Worm (Caenorhabditis elegans) whole organism, L1 larva: ENCODE measurements around the gene dpy-19.

ENCODE experiments used
- C04F5.9 ChIP-seq: sonication (generic microtip); optimal IDR thresholded peaks from 2 replicates; lab custom pipeline; 2016; ENCODE audit warnings: missing genetic modification characterization, missing compliant biosample characterization
- C16A3.4 ChIP-seq: fragments of 150-350 bp; optimal IDR thresholded peaks from 2 replicates; lab custom pipeline; 2014; ENCODE audit warnings: missing biosample characterization, missing genetic modification characterization
- F16B12.6 ChIP-seq: fragments of 150-350 bp; optimal IDR thresholded peaks from 2 replicates; lab custom pipeline; 2014; ENCODE audit warnings: missing biosample characterization, missing genetic modification characterization
- Y116A8C.19 ChIP-seq: sonication (generic microtip); optimal IDR thresholded peaks from 2 replicates; lab custom pipeline; 2016; ENCODE audit warnings: missing compliant biosample characterization, missing genetic modification characterization, borderline replicate concordance
- alr-1 ChIP-seq: fragments of 200-800 bp; sonication (Bioruptor generic); optimal IDR thresholded peaks from 2 replicates; lab custom pipeline; 2018; ENCODE audit warnings: borderline replicate concordance, mild to moderate bottlenecking, missing genetic modification characterization, missing compliant biosample characterization
- blmp-1 ChIP-seq: fragments of 150-350 bp; optimal IDR thresholded peaks from 2 replicates; lab custom pipeline; 2014; ENCODE audit warnings: missing biosample characterization, missing genetic modification characterization
- ceh-8 ChIP-seq: fragments of 200-800 bp; sonication (Bioruptor generic); optimal IDR thresholded peaks from 2 replicates; lab custom pipeline; 2018; ENCODE audit warnings: mild to moderate bottlenecking, missing genetic modification characterization, moderate library complexity, missing compliant biosample characterization
- ceh-82 ChIP-seq, 3 experiments: fragments of 150-350 bp in 1 of 3; sonication (generic microtip) in 2 of 3; optimal IDR thresholded peaks; 2 replicates each; lab custom pipeline; 2014 to 2017; ENCODE audit warnings: missing biosample characterization in 3 of 3, missing genetic modification characterization in 3 of 3
- dpl-1 ChIP-seq, 3 experiments: fragments of 150-350 bp in 2 of 3; sonication (generic microtip) in 1 of 3; optimal IDR thresholded peaks; 2 replicates each; lab custom pipeline; 2014 to 2017; ENCODE audit warnings: missing biosample characterization in 3 of 3, missing genetic modification characterization in 3 of 3, missing genetic modification reagents in 3 of 3
- efl-1 ChIP-seq, 4 experiments: fragments of 150-350 bp; optimal IDR thresholded peaks in 3 of 4; peaks in 1 of 4; 1 replicate in 1 of 4; 2 replicates in 3 of 4; lab custom pipeline; 2014; ENCODE audit warnings: missing biosample characterization in 2 of 4, missing genetic modification characterization in 2 of 4, missing genetic modification reagents in 2 of 4
- elt-2 ChIP-seq: sonication (generic microtip); optimal IDR thresholded peaks from 2 replicates; lab custom pipeline; 2016; ENCODE audit warnings: missing genetic modification characterization, mild to moderate bottlenecking, inconsistent platforms, missing compliant biosample characterization, missing genetic modification reagents
- fos-1 ChIP-seq: fragments of 150-350 bp; optimal IDR thresholded peaks from 2 replicates; lab custom pipeline; 2014; ENCODE audit warnings: missing biosample characterization, missing genetic modification characterization
- hlh-4 ChIP-seq: sonication (generic microtip); optimal IDR thresholded peaks from 2 replicates; lab custom pipeline; 2016; ENCODE audit warnings: mild to moderate bottlenecking, missing genetic modification characterization, missing compliant biosample characterization
- irx-1 ChIP-seq: sonication (generic microtip); optimal IDR thresholded peaks from 2 replicates; lab custom pipeline; 2016; ENCODE audit warnings: missing genetic modification characterization, missing compliant biosample characterization
- isw-1 ChIP-seq: fragments of 200-800 bp; sonication (Bioruptor generic); IDR thresholded peaks from 2 replicates; pipeline ENCODE4 v1.3.6; 2022; ENCODE audit warnings: missing genetic modification characterization, missing compliant biosample characterization
- lin-15B ChIP-seq: fragments of 150-350 bp; sonication (generic microtip); optimal IDR thresholded peaks from 3 replicates; lab custom pipeline; 2014; ENCODE audit warnings: missing biosample characterization, missing genetic modification characterization
- lin-35 ChIP-seq, 2 experiments: fragments of 150-350 bp; optimal IDR thresholded peaks; 2 replicates each; lab custom pipeline; 2014; ENCODE audit warnings: missing biosample characterization in 2 of 2, missing genetic modification characterization in 2 of 2, missing genetic modification reagents in 2 of 2
- lin-39 ChIP-seq: fragments of 150-350 bp; optimal IDR thresholded peaks from 2 replicates; lab custom pipeline; 2014; ENCODE audit warnings: missing biosample characterization, missing genetic modification reagents, missing genetic modification characterization
- lir-3 ChIP-seq: sonication (generic microtip); optimal IDR thresholded peaks from 2 replicates; lab custom pipeline; 2016; ENCODE audit warnings: mild to moderate bottlenecking, missing genetic modification characterization, moderate library complexity, missing compliant biosample characterization; ENCODE audit not compliant: poor library complexity
- lsy-2 ChIP-seq, 2 experiments: fragments of 150-350 bp; optimal IDR thresholded peaks; 2 replicates each; lab custom pipeline; 2014; ENCODE audit warnings: missing biosample characterization in 2 of 2, missing genetic modification characterization in 2 of 2
- nhr-237 ChIP-seq: fragments of 150-350 bp; optimal IDR thresholded peaks from 2 replicates; lab custom pipeline; 2014; ENCODE audit warnings: missing biosample characterization, missing genetic modification characterization
- nhr-47 ChIP-seq: sonication (generic microtip); optimal IDR thresholded peaks from 2 replicates; lab custom pipeline; 2016; ENCODE audit warnings: mild to moderate bottlenecking, missing genetic modification characterization, moderate library complexity, missing compliant biosample characterization
- nhr-71 ChIP-seq: sonication (generic microtip); optimal IDR thresholded peaks from 2 replicates; lab custom pipeline; 2016; ENCODE audit warnings: mild to moderate bottlenecking, missing genetic modification characterization, moderate library complexity, missing compliant biosample characterization
- nhr-77 ChIP-seq: fragments of 150-350 bp; optimal IDR thresholded peaks from 2 replicates; lab custom pipeline; 2014; ENCODE audit warnings: missing biosample characterization, missing genetic modification characterization
- pax-3 ChIP-seq: fragments of 200-800 bp; sonication (Bioruptor generic); optimal IDR thresholded peaks from 2 replicates; lab custom pipeline; 2018; ENCODE audit warnings: mild to moderate bottlenecking, missing genetic modification characterization, moderate library complexity, missing compliant biosample characterization
- pqm-1 ChIP-seq: sonication (generic microtip); optimal IDR thresholded peaks from 3 replicates; lab custom pipeline; 2017; ENCODE audit warnings: missing biosample characterization, missing genetic modification characterization
- rnt-1 ChIP-seq: sonication (generic microtip); optimal IDR thresholded peaks from 2 replicates; lab custom pipeline; 2016; ENCODE audit warnings: mild to moderate bottlenecking, missing genetic modification characterization, moderate library complexity, missing compliant biosample characterization
- skn-1 ChIP-seq: fragments of 150-350 bp; optimal IDR thresholded peaks from 2 replicates; lab custom pipeline; 2014; ENCODE audit warnings: missing biosample characterization, missing genetic modification characterization
- snu-23 ChIP-seq: sonication (generic microtip); optimal IDR thresholded peaks from 2 replicates; lab custom pipeline; 2016; ENCODE audit warnings: missing genetic modification characterization, missing compliant biosample characterization
- tlp-1 ChIP-seq: fragments of 150-350 bp; optimal IDR thresholded peaks from 2 replicates; lab custom pipeline; 2014; ENCODE audit warnings: missing biosample characterization, missing genetic modification characterization
- unc-130 ChIP-seq: fragments of 150-350 bp; optimal IDR thresholded peaks from 2 replicates; lab custom pipeline; 2017; ENCODE audit warnings: missing biosample characterization, missing genetic modification characterization, inconsistent platforms
- vab-15 ChIP-seq: sonication (generic microtip); optimal IDR thresholded peaks from 2 replicates; lab custom pipeline; 2017; ENCODE audit warnings: missing genotype, mild to moderate bottlenecking, missing genetic modification characterization, missing compliant biosample characterization
- xbp-1 ChIP-seq: sonication (generic microtip); optimal IDR thresholded peaks from 2 replicates; lab custom pipeline; 2016; ENCODE audit warnings: missing genetic modification characterization, missing compliant biosample characterization
- ztf-4 ChIP-seq: fragments of 150-350 bp; optimal IDR thresholded peaks from 2 replicates; lab custom pipeline; 2014; ENCODE audit warnings: missing biosample characterization, missing genetic modification characterization

The dpy-19 gene

DNA sequence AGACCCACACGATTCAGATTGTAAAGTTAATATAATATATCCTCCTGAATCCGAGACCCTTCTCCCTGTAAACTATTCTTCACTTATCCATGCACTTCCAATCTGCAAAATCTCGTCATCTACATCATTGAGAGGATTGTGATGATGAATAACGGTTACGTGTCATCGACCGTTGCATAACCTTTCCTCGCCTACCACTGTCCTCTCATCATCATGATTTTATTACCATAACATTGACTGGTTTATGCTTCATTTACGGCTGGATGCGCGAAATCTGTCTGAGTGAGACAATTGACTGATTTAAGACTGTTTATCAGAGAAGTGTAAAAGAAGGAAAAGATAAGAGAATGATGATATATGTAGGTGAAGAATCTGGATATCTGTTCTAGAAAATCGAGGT lies 47.0 kb downstream of the dpy-19 start:
- TF ChIP-seq lin-39 (tag; lab: Kevin White, UChicago) (no peak), pqm-1 (tag; lab: Kevin White, UChicago) (no peak), C04F5.9 (tag; lab: Kevin White, UChicago) (no peak), tlp-1 (tag; lab: Kevin White, UChicago) (no peak), fos-1 (tag; lab: Kevin White, UChicago) (no peak), ceh-8 (GFP tag; lab: Kevin White, UChicago) (no peak), rnt-1 (tag; lab: Kevin White, UChicago) (no peak), hlh-4 (tag; lab: Kevin White, UChicago) (no peak), alr-1 (tag; lab: Kevin White, UChicago) (no peak), pax-3 (tag; lab: Kevin White, UChicago) (no peak), elt-2 (tag; lab: Kevin White, UChicago) (no peak), lir-3 (tag; lab: Kevin White, UChicago) (no peak), nhr-237 (tag; lab: Kevin White, UChicago) (no peak), unc-130 (no peak), isw-1 (GFP tag; lab: Robert Waterston, UW) (no peak), nhr-77 (tag; lab: Kevin White, UChicago) (no peak), irx-1 (tag; lab: Kevin White, UChicago) (no peak), vab-15 (tag; lab: Kevin White, UChicago) (no peak)

DNA sequence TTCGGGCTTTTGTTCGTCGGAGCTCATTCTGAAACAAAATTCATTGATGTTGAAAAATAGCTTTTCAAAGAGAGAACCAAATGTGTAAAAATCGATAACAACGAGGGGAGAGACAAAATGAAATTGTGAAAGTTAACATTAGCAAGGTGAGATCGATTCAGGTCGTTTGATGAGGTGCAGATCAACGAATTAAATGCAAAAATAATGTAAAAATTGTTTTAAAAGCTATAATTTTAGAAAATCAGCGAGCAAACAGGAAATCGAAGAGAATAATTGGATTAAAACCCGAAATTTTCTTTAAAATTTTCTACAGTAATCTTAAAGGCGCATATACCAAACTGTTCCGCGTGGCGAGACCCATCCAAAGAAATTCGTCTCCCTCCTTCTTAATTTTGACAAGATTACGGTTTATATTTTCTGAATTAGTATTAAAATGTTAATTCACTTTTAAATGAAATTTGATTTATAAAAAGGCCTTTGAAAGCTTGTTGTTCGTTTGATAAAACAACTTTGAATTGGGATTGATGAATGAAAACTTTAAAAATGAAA lies 48.8 kb downstream of the dpy-19 start, which contains the start of gene C13G5.2:
Gene C13G5.2 (minus strand): TSS at position 51 of the 549 bp plus-strand sequence.
- no peak for TF ChIP-seq efl-1 (optimal IDR thresholded peaks at IDR 0.05; lab: Kevin White, UChicago)
- peak in 1 of 2 experiments; percentile 33 for TF ChIP-seq efl-1 (GFP tag; optimal IDR thresholded peaks at IDR 0.05 in 1 of 2; lab: Kevin White, UChicago)
- no peak for TF ChIP-seq nhr-71 (tag; lab: Kevin White, UChicago)

DNA sequence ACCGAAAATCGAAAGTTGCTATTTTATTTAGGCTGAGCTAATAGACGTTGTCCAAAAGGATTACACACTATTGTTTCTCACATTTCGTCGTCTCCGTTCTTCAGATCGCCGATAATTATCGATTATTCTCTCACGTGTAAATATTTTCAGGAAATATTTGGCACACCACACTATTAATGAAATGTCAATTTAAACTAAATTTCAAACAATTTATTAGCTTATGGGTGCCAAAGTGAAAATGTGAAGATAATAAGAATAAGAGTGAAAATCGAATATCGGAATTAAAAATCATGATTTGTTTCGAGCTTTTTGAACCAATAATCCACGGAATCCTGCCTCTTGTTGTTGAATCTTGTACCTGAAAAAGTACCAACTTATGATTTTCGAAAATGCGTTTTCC lies 50.7 kb downstream of the dpy-19 start, which contains the start of gene C06E1.11:
Gene C06E1.11 (minus strand): TSS at position 101 of the 400 bp plus-strand sequence.
- TF ChIP-seq efl-1 (optimal IDR thresholded peaks at IDR 0.05; lab: Kevin White, UChicago) (no peak), efl-1 (GFP tag; optimal IDR thresholded peaks at IDR 0.05 in 1 of 2; lab: Kevin White, UChicago) (peak in 1 of 2 experiments; percentile 35), fos-1 (tag; lab: Kevin White, UChicago) (no peak)

DNA sequence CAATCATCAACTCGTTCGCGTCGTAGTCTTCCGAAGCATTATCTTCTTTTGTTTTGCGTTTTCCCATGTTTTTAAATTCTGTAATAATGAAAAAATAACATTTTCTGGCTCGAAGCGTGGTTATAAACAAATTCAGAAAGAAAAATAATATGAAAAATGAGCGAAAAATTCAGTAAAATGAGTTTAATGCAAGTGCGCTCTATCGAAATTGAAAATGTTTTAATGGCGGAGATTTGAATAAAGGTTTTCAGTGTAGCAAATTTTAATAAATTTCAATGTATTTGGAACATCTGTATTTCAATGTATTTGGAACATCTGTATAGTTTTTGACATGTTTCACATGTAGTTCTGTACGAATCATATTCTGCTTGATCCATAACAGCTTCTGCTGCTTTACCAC lies 52.8 kb downstream of the dpy-19 start, which contains the start of gene rha-2:
Gene rha-2 (minus strand): TSS at position 80 of the 400 bp plus-strand sequence.
- peak; percentile 15 for TF ChIP-seq blmp-1 (tag; lab: Kevin White, UChicago)
- TF ChIP-seq lin-15B (tag; lab: Kevin White, UChicago), result peak; percentile 12
- peak; percentile 83 to 91 (median 88) for TF ChIP-seq dpl-1 (GFP tag; optimal IDR thresholded peaks at IDR 0.05; lab: Kevin White, UChicago)
- TF ChIP-seq lin-35 (GFP tag; optimal IDR thresholded peaks at IDR 0.05; lab: Kevin White, UChicago), result peak; percentile 89 to 95
- TF ChIP-seq snu-23, result peak; percentile 13
- TF ChIP-seq efl-1 (optimal IDR thresholded peaks at IDR 0.05; lab: Kevin White, UChicago), result peak; percentile 62 to 88
- peak; percentile 90 to 99 for TF ChIP-seq efl-1 (GFP tag; optimal IDR thresholded peaks at IDR 0.05 in 1 of 2; lab: Kevin White, UChicago)
- TF ChIP-seq xbp-1, result peak; percentile 5
- peak; percentile 42 for TF ChIP-seq C16A3.4 (tag; lab: Kevin White, UChicago)
- peak in 1 of 3 experiments; percentile 27 for TF ChIP-seq ceh-82 (tag; optimal IDR thresholded peaks at IDR 0.05; lab: Kevin White, UChicago)
- no peak for TF ChIP-seq skn-1 (tag; lab: Kevin White, UChicago)
- no peak for TF ChIP-seq Y116A8C.19 (tag; lab: Kevin White, UChicago)
- TF ChIP-seq lsy-2 (tag; optimal IDR thresholded peaks at IDR 0.05; lab: Kevin White, UChicago), result peak; percentile 31 to 72
- peak; percentile 11 for TF ChIP-seq lin-39 (tag; lab: Kevin White, UChicago)
- TF ChIP-seq isw-1 (GFP tag; lab: Robert Waterston, UW), result peak; percentile 12; the same call in 1 of the 2 replicates
- TF ChIP-seq tlp-1 (tag; lab: Kevin White, UChicago), result no peak
- no peak for TF ChIP-seq ztf-4 (tag; lab: Kevin White, UChicago)
- peak; percentile 3 for TF ChIP-seq nhr-47 (tag; lab: Kevin White, UChicago)
- TF ChIP-seq F16B12.6 (tag; lab: Kevin White, UChicago), result peak; percentile 22
- TF ChIP-seq irx-1 (tag; lab: Kevin White, UChicago), result no peak
